Fruit fly (Drosophila melanogaster) whole organism, embryonic: ENCODE measurements around the gene CG31637.

Experiments
- Atf3 ChIP-seq: fragments of 200-800 bp; sonication (Bioruptor generic); optimal IDR thresholded peaks from 3 replicates; lab custom pipeline; 2016; ENCODE audit warnings: missing biosample characterization, missing genetic modification characterization
- CG10979 ChIP-seq: fragments of 200-800 bp; sonication (Bioruptor generic); optimal IDR thresholded peaks from 2 replicates; lab custom pipeline; 2018; ENCODE audit warnings: missing biosample characterization, mild to moderate bottlenecking, missing genetic modification characterization, moderate library complexity
- CG11695 ChIP-seq: fragments of 200-800 bp; sonication (Bioruptor generic); IDR thresholded peaks from 3 replicates; pipeline ENCODE4 v1.3.6; 2022; ENCODE audit warnings: missing biosample characterization, missing genetic modification characterization
- CG12769 ChIP-seq: fragments of 200-800 bp; sonication (Bioruptor generic); optimal IDR thresholded peaks from 2 replicates; lab custom pipeline; 2019; ENCODE audit warnings: missing biosample characterization, mild to moderate bottlenecking, missing genetic modification characterization, moderate library complexity
- CG14667 ChIP-seq: fragments of 200-800 bp; sonication (Bioruptor generic); IDR thresholded peaks from 2 replicates; pipeline ENCODE4 v1.3.6; 2022; ENCODE audit warnings: missing biosample characterization, missing genetic modification characterization
- CG15073 ChIP-seq: fragments of 200-800 bp; sonication (Bioruptor generic); optimal IDR thresholded peaks from 2 replicates; lab custom pipeline; 2016; ENCODE audit warnings: missing biosample characterization, missing genetic modification characterization
- CG16813 ChIP-seq: fragments of 200-800 bp; sonication (Bioruptor generic); IDR thresholded peaks from 3 replicates; pipeline ENCODE4 v1.3.6; 2022; ENCODE audit warnings: missing biosample characterization, missing genetic modification characterization; ENCODE audit not compliant: partially characterized antibody
- CG17568 ChIP-seq: fragments of 200-800 bp; sonication (Bioruptor generic); optimal IDR thresholded peaks from 2 replicates; lab custom pipeline; 2018; ENCODE audit warnings: missing biosample characterization, mild to moderate bottlenecking, missing genetic modification characterization, moderate library complexity
- CG1792 ChIP-seq: fragments of 200-800 bp; sonication (Bioruptor generic); optimal IDR thresholded peaks from 2 replicates; lab custom pipeline; 2016; ENCODE audit warnings: missing biosample characterization, missing genetic modification characterization
- CG33213 ChIP-seq: fragments of 200-800 bp; sonication (Bioruptor generic); optimal IDR thresholded peaks from 3 replicates; lab custom pipeline; 2016; ENCODE audit warnings: missing biosample characterization, missing genetic modification characterization
- CG34376 ChIP-seq: fragments of 200-800 bp; sonication (Bioruptor generic); optimal IDR thresholded peaks from 2 replicates; lab custom pipeline; 2018; ENCODE audit warnings: missing biosample characterization, mild to moderate bottlenecking, missing genetic modification characterization
- CG3726 ChIP-seq: fragments of 200-800 bp; sonication (Bioruptor generic); IDR thresholded peaks from 3 replicates; pipeline ENCODE4, ENCODE4 v1.3.6; 2022; ENCODE audit warnings: missing biosample characterization, missing genetic modification characterization
- CG3995 ChIP-seq: fragments of 200-800 bp; sonication (Bioruptor generic); optimal IDR thresholded peaks from 3 replicates; lab custom pipeline; 2016; ENCODE audit warnings: missing biosample characterization, missing genetic modification characterization
- CG4360 ChIP-seq: fragments of 200-800 bp; sonication (Bioruptor generic); IDR thresholded peaks from 2 replicates; pipeline ENCODE4 v1.3.6; 2022; ENCODE audit warnings: missing biosample characterization, missing genetic modification characterization
- CG4707 ChIP-seq: fragments of 200-800 bp; sonication (Bioruptor generic); optimal IDR thresholded peaks from 2 replicates; lab custom pipeline; 2018; ENCODE audit warnings: missing biosample characterization, mild to moderate bottlenecking, missing genetic modification characterization, moderate library complexity
- CG5180 ChIP-seq: fragments of 200-800 bp; sonication (Bioruptor generic); optimal IDR thresholded peaks from 3 replicates; lab custom pipeline; 2017; ENCODE audit warnings: missing biosample characterization, missing genetic modification characterization, mild to moderate bottlenecking, moderate library complexity, missing genetic modification reagents
- CG6175 ChIP-seq: fragments of 200-800 bp; sonication (Bioruptor generic); IDR thresholded peaks from 3 replicates; pipeline ENCODE4 v1.3.6; 2022; ENCODE audit warnings: missing biosample characterization, missing genetic modification characterization
- CG7786 ChIP-seq: fragments of 200-800 bp; sonication (Bioruptor generic); optimal IDR thresholded peaks from 2 replicates; lab custom pipeline; 2016; ENCODE audit warnings: missing biosample characterization, missing genetic modification characterization
- CG8359 ChIP-seq: fragments of 200-800 bp; sonication (Bioruptor generic); optimal IDR thresholded peaks from 2 replicates; lab custom pipeline; 2017; ENCODE audit warnings: missing biosample characterization, mild to moderate bottlenecking, missing genetic modification characterization, borderline replicate concordance
- CG9215 ChIP-seq: fragments of 200-800 bp; sonication (Bioruptor generic); IDR thresholded peaks from 2 replicates; pipeline ENCODE4 v1.3.6; 2022; ENCODE audit warnings: missing biosample characterization, missing genetic modification characterization
- Dbx ChIP-seq: fragments of 200-800 bp; sonication (Bioruptor generic); IDR thresholded peaks from 3 replicates; pipeline ENCODE4 v1.3.6; 2022; ENCODE audit warnings: missing biosample characterization, missing genetic modification characterization
- Doc2 ChIP-seq: fragments of 200-800 bp; sonication (Bioruptor generic); IDR thresholded peaks from 2 replicates; pipeline ENCODE4 v1.3.6; 2022; ENCODE audit warnings: missing biosample characterization, missing genetic modification characterization
- Ets97D ChIP-seq: fragments of 200-800 bp; sonication (Bioruptor generic); optimal IDR thresholded peaks from 3 replicates; lab custom pipeline; 2016; ENCODE audit warnings: missing biosample characterization, missing genetic modification characterization
- HHEX ChIP-seq: fragments of 200-800 bp; sonication (Bioruptor generic); optimal IDR thresholded peaks from 3 replicates; lab custom pipeline; 2017; ENCODE audit warnings: missing biosample characterization, mild to moderate bottlenecking, missing genetic modification characterization, missing genetic modification reagents
- HLHmδ ChIP-seq: fragments of 200-800 bp; sonication (Bioruptor generic); optimal IDR thresholded peaks from 2 replicates; lab custom pipeline; 2018; ENCODE audit warnings: missing biosample characterization, mild to moderate bottlenecking, missing genetic modification characterization, moderate library complexity
- Hmx ChIP-seq: fragments of 200-800 bp; sonication (Bioruptor generic); optimal IDR thresholded peaks from 2 replicates; lab custom pipeline; 2016; ENCODE audit warnings: missing biosample characterization, missing genetic modification characterization
- Hr3 ChIP-seq: fragments of 200-800 bp; sonication (Bioruptor generic); optimal IDR thresholded peaks from 3 replicates; lab custom pipeline; 2016; ENCODE audit warnings: missing biosample characterization, missing genetic modification characterization
- Hsf ChIP-seq: fragments of 200-800 bp; sonication (Bioruptor generic); optimal IDR thresholded peaks from 3 replicates; lab custom pipeline; 2016; ENCODE audit warnings: missing biosample characterization, missing genetic modification characterization
- Lhr ChIP-seq: fragments of 200-800 bp; sonication (Bioruptor generic); optimal IDR thresholded peaks from 3 replicates; lab custom pipeline; 2017; ENCODE audit warnings: mild to moderate bottlenecking, missing biosample characterization, missing genetic modification reagents, missing genetic modification characterization
- Med ChIP-seq: fragments of 200-800 bp; sonication (Bioruptor generic); peaks from one replicate; lab custom pipeline; 2016; ENCODE audit warnings: missing biosample characterization, missing genetic modification characterization, mild to moderate bottlenecking, inconsistent platforms, moderate library complexity
- Side ChIP-seq: fragments of 200-800 bp; sonication (Bioruptor generic); optimal IDR thresholded peaks from 2 replicates; lab custom pipeline; 2016; ENCODE audit warnings: missing biosample characterization, missing genetic modification characterization
- Xbp1 ChIP-seq: fragments of 200-800 bp; sonication (Bioruptor generic); optimal IDR thresholded peaks from 3 replicates; lab custom pipeline; 2016; ENCODE audit warnings: missing biosample characterization, mild to moderate bottlenecking, missing genetic modification characterization
- ac ChIP-seq: fragments of 200-800 bp; sonication (Bioruptor generic); optimal IDR thresholded peaks from 3 replicates; lab custom pipeline; 2017; ENCODE audit warnings: missing biosample characterization, mild to moderate bottlenecking, missing genetic modification characterization
- ato ChIP-seq: fragments of 200-800 bp; sonication (Bioruptor generic); IDR thresholded peaks from 2 replicates; pipeline ENCODE4 v1.3.6; 2022; ENCODE audit warnings: missing biosample characterization, missing genetic modification characterization; ENCODE audit not compliant: partially characterized antibody
- croc ChIP-seq: fragments of 200-800 bp; sonication (Bioruptor generic); conservative IDR thresholded peaks from 3 replicates; pipeline ENCODE4 v1.3.6; 2022; ENCODE audit warnings: missing biosample characterization, missing genetic modification characterization
- ewg ChIP-seq: fragments of 200-800 bp; sonication (Bioruptor generic); optimal IDR thresholded peaks from 3 replicates; lab custom pipeline; 2017; ENCODE audit warnings: mild to moderate bottlenecking, missing biosample characterization, missing genetic modification reagents, missing genetic modification characterization
- grau ChIP-seq: fragments of 200-800 bp; optimal IDR thresholded peaks from 3 replicates; lab custom pipeline; 2019; ENCODE audit warnings: missing biosample characterization, mild to moderate bottlenecking, missing genetic modification characterization, moderate library complexity
- gsb ChIP-seq: fragments of 200-800 bp; sonication (Bioruptor generic); IDR thresholded peaks from 2 replicates; pipeline ENCODE4 v1.3.6; 2022; ENCODE audit warnings: missing biosample characterization, missing genetic modification characterization
- ham ChIP-seq: fragments of 200-800 bp; sonication (Bioruptor generic); IDR thresholded peaks from 2 replicates; pipeline ENCODE4 v1.3.6; 2022; ENCODE audit warnings: missing biosample characterization, missing genetic modification characterization
- jumu ChIP-seq: fragments of 200-800 bp; sonication (Bioruptor generic); optimal IDR thresholded peaks from 3 replicates; lab custom pipeline; 2016; ENCODE audit warnings: missing biosample characterization, missing genetic modification characterization
- mld ChIP-seq: fragments of 200-800 bp; sonication (Bioruptor generic); IDR thresholded peaks from 3 replicates; pipeline ENCODE4 v1.3.6; 2022; ENCODE audit warnings: missing biosample characterization, missing genetic modification characterization; ENCODE audit not compliant: partially characterized antibody
- nau ChIP-seq: fragments of 200-800 bp; sonication (Bioruptor generic); optimal IDR thresholded peaks from 3 replicates; lab custom pipeline; 2017; ENCODE audit warnings: missing biosample characterization, mild to moderate bottlenecking, missing genetic modification characterization, missing genetic modification reagents
- pzg ChIP-seq: fragments of 200-800 bp; sonication (Bioruptor generic); optimal IDR thresholded peaks from 3 replicates; lab custom pipeline; 2018; ENCODE audit warnings: missing biosample characterization, mild to moderate bottlenecking, missing genetic modification characterization, moderate library complexity
- repo ChIP-seq: fragments of 200-800 bp; sonication (Bioruptor generic); optimal IDR thresholded peaks from 2 replicates; lab custom pipeline; 2016; ENCODE audit warnings: missing biosample characterization, missing genetic modification characterization
- salm ChIP-seq: fragments of 200-800 bp; sonication (Bioruptor generic); optimal IDR thresholded peaks from 2 replicates; lab custom pipeline; 2018; ENCODE audit warnings: missing biosample characterization, mild to moderate bottlenecking, missing genetic modification characterization
- scrt ChIP-seq: fragments of 200-800 bp; sonication (Bioruptor generic); optimal IDR thresholded peaks from 2 replicates; lab custom pipeline; 2018; ENCODE audit warnings: missing biosample characterization, mild to moderate bottlenecking, missing genetic modification characterization, moderate library complexity
- sens-2 ChIP-seq: fragments of 200-800 bp; sonication (Bioruptor generic); IDR thresholded peaks from 2 replicates; pipeline ENCODE4 v1.3.6; 2022; ENCODE audit warnings: missing biosample characterization, missing genetic modification characterization
- sima ChIP-seq: fragments of 200-800 bp; sonication (Bioruptor generic); optimal IDR thresholded peaks from 2 replicates; lab custom pipeline; 2016; ENCODE audit warnings: missing biosample characterization, missing genetic modification characterization
- unc-4 ChIP-seq: fragments of 200-800 bp; sonication (Bioruptor generic); IDR thresholded peaks from 2 replicates; pipeline ENCODE4 v1.3.6; 2022; ENCODE audit warnings: missing biosample characterization, missing genetic modification characterization; ENCODE audit not compliant: partially characterized antibody
- yki ChIP-seq: fragments of >200 bp; optimal IDR thresholded peaks from 3 replicates; lab custom pipeline; 2018
- zfh1 ChIP-seq: fragments of 200-800 bp; sonication (Bioruptor generic); IDR thresholded peaks from 3 replicates; pipeline ENCODE4 v1.3.6; 2022; ENCODE audit warnings: missing biosample characterization, missing genetic modification characterization

The CG31637 gene

dm6 chr2L:6539623-6540381, 41.4 kb downstream of the CG31637 start (continued):
- TF ChIP-seq zfh1 (GFP tag; lab: Robert Waterston, UW) (no peak), sima (GFP tag; lab: Kevin White, UChicago) (no peak), ato (GFP tag; lab: Robert Waterston, UW) (no peak), Lhr (no peak), salm (tag; lab: Kevin White, UChicago) (no peak), CG10979 (tag; lab: Kevin White, UChicago) (peak; percentile 43), Ets97D (GFP tag; lab: Kevin White, UChicago) (no peak), croc (no peak), CG14667 (GFP tag; lab: Robert Waterston, UW) (no peak), Atf3 (GFP tag; lab: Kevin White, UChicago) (no peak), pzg (GFP tag; lab: Kevin White, UChicago) (no peak), CG33213 (GFP tag; lab: Kevin White, UChicago) (no peak), Xbp1 (GFP tag; lab: Kevin White, UChicago) (peak; percentile 3), CG4360 (GFP tag; lab: Robert Waterston, UW) (no peak), CG15073 (GFP tag; lab: Kevin White, UChicago) (no peak), Side (no peak), Med (peak; percentile 8), Doc2 (GFP tag; lab: Robert Waterston, UW) (no peak), Hr3 (peak; percentile 52), gsb (GFP tag; lab: Robert Waterston, UW) (no peak), CG4707 (GFP tag; lab: Kevin White, UChicago) (no peak), CG3726 (GFP tag; lab: Robert Waterston, UW) (no peak), repo (GFP tag; lab: Kevin White, UChicago) (no peak), ham (GFP tag; lab: Robert Waterston, UW) (no peak), CG11695 (GFP tag; lab: Robert Waterston, UW) (no peak), Hsf (GFP tag; lab: Kevin White, UChicago) (no peak), CG34376 (no peak), yki (lab: Kevin White, UChicago) (no peak), CG8359 (no peak), mld (GFP tag; lab: Robert Waterston, UW) (no peak; the same call in 2 of the 3 replicates), grau (tag; lab: Kevin White, UChicago) (no peak), Hmx (GFP tag; lab: Kevin White, UChicago) (no peak), ewg (GFP tag; lab: Kevin White, UChicago) (peak; percentile 2), CG9215 (no peak), CG1792 (GFP tag; lab: Kevin White, UChicago) (no peak), scrt (GFP tag; lab: Kevin White, UChicago) (no peak), sens-2 (GFP tag; lab: Robert Waterston, UW) (no peak), CG7786 (no peak), CG17568 (GFP tag; lab: Kevin White, UChicago) (no peak), HLHmδ (no peak), HHEX (GFP tag; lab: Kevin White, UChicago) (no peak), CG3995 (no peak), CG16813 (GFP tag; lab: Robert Waterston, UW) (peak; percentile 63), CG6175 (GFP tag; lab: Robert Waterston, UW) (no peak), ac (GFP tag; lab: Kevin White, UChicago) (no peak), CG12769 (no peak), CG5180 (no peak), nau (GFP tag; lab: Kevin White, UChicago) (no peak), jumu (no peak), unc-4 (GFP tag; lab: Robert Waterston, UW) (no peak), Dbx (no peak)
